Worm (Caenorhabditis elegans) whole organism, midembryonic: Measurements from ENCODE around the gene far-2.

Experiments used
- cog-1 ChIP-seq: sonication (generic microtip); optimal IDR thresholded peaks from 2 replicates; lab custom pipeline; 2016; ENCODE audit warnings: missing genetic modification characterization, missing compliant biosample characterization
- ref-1 ChIP-seq: fragments of 200-800 bp; sonication (Bioruptor generic); conservative IDR thresholded peaks from 2 replicates; pipeline ENCODE4 v1.3.6; 2022; ENCODE audit warnings: missing genetic modification reagents, missing genetic modification characterization, missing compliant biosample characterization
- ztf-29 ChIP-seq: fragments of 200-800 bp; sonication (Bioruptor generic); IDR thresholded peaks from 2 replicates; pipeline ENCODE4 v1.3.6; 2022; ENCODE audit warnings: missing genetic modification reagents, missing genetic modification characterization, missing compliant biosample characterization

- TF ChIP-seq ref-1 (GFP tag; lab: Robert Waterston, UW), result no peak
- TF ChIP-seq ztf-29, result no peak
- TF ChIP-seq cog-1 (tag; lab: Kevin White, UChicago), result no peak
These were observed 30.9 kb downstream of the far-2 start for ce11 chrIII:9112479-9112878.
